Fruit fly (Drosophila melanogaster): ENCODE results near the gene gcm2.

gcm2 gene

dm6 chr2L:9633811-9634436 is 25.6 kb downstream of the gcm2 start, which contains the start of gene Apoltp:
Gene Apoltp, plus strand, starts transcription at chr2L:9634179.
- TF ChIP-seq CG8478 (optimal IDR thresholded peaks at IDR 0.05) (no peak), usp (GFP tag; optimal IDR thresholded peaks at IDR 0.05) (no peak), EcR (GFP tag; optimal IDR thresholded peaks at IDR 0.05) (no peak), pan (optimal IDR thresholded peaks at IDR 0.05) (no peak), Dll (optimal IDR thresholded peaks at IDR 0.05) (no peak), psq (optimal IDR thresholded peaks at IDR 0.05) (no peak)

DNA sequence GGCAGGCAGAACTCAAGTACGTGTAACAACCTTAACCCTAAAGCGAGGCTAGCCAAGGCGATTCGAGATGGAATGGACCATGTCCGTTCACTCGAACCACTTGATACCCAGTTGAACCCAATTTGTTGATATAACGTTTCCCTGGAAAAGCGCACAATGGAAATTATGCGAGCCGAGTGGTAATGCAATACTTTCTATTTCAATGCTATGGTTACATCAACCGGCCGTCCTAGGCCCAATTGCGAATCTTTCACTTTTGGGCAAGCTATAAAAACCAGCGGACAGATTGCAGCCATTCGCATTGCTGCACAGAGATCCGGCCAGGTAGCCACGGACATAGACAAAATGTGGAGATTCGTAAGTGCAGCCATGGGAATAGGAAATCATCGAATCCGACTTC is 47.9 kb downstream of the gcm2 start, which contains the start of gene CG33299:
CG33299 (plus strand) TSS at position 301 of the 400 bp plus-strand sequence.
- TF ChIP-seq CG8478 (optimal IDR thresholded peaks at IDR 0.05), result no peak
- no peak for TF ChIP-seq Dll (optimal IDR thresholded peaks at IDR 0.05)
- TF ChIP-seq pan (optimal IDR thresholded peaks at IDR 0.05), result no peak
- TF ChIP-seq usp (GFP tag; optimal IDR thresholded peaks at IDR 0.05), result no peak
- no peak for TF ChIP-seq psq (optimal IDR thresholded peaks at IDR 0.05)
- no peak for TF ChIP-seq EcR (GFP tag; optimal IDR thresholded peaks at IDR 0.05)

- TF ChIP-seq CG8478 (optimal IDR thresholded peaks at IDR 0.05), result no peak
Observed at dm6 chr2L:9657269-9658191, 49.2 kb downstream of the gcm2 start.

dm6 chr2L:9660516-9660920 is 52.2 kb downstream of the gcm2 start:
- TF ChIP-seq CG8478 (optimal IDR thresholded peaks at IDR 0.05) (no peak), pan (optimal IDR thresholded peaks at IDR 0.05) (no peak), psq (optimal IDR thresholded peaks at IDR 0.05) (no peak), Dll (optimal IDR thresholded peaks at IDR 0.05) (no peak), usp (GFP tag; optimal IDR thresholded peaks at IDR 0.05) (no peak), EcR (GFP tag; optimal IDR thresholded peaks at IDR 0.05) (no peak)

All from whole organism.